Worm (Caenorhabditis elegans) whole organism, L1 larva: ENCODE measurements around the gene fbxa-156.

Experiments
- C04F5.9 ChIP-seq: sonication (generic microtip); optimal IDR thresholded peaks from 2 replicates; lab custom pipeline; 2016; ENCODE audit warnings: missing genetic modification characterization, missing compliant biosample characterization
- C16A3.4 ChIP-seq: fragments of 150-350 bp; optimal IDR thresholded peaks from 2 replicates; lab custom pipeline; 2014; ENCODE audit warnings: missing biosample characterization, missing genetic modification characterization
- F16B12.6 ChIP-seq: fragments of 150-350 bp; optimal IDR thresholded peaks from 2 replicates; lab custom pipeline; 2014; ENCODE audit warnings: missing biosample characterization, missing genetic modification characterization
- blmp-1 ChIP-seq: fragments of 150-350 bp; optimal IDR thresholded peaks from 2 replicates; lab custom pipeline; 2014; ENCODE audit warnings: missing biosample characterization, missing genetic modification characterization
- ceh-82 ChIP-seq, 3 experiments: fragments of 150-350 bp in 1 of 3; sonication (generic microtip) in 2 of 3; optimal IDR thresholded peaks; 2 replicates each; lab custom pipeline; 2014 to 2017; ENCODE audit warnings: missing biosample characterization in 3 of 3, missing genetic modification characterization in 3 of 3
- ceh-90 ChIP-seq: sonication (generic microtip); optimal IDR thresholded peaks from 2 replicates; lab custom pipeline; 2016; ENCODE audit warnings: missing genetic modification characterization, missing compliant biosample characterization
- dpl-1 ChIP-seq, 3 experiments: fragments of 150-350 bp in 2 of 3; sonication (generic microtip) in 1 of 3; optimal IDR thresholded peaks; 2 replicates each; lab custom pipeline; 2014 to 2017; ENCODE audit warnings: missing biosample characterization in 3 of 3, missing genetic modification characterization in 3 of 3, missing genetic modification reagents in 3 of 3
- efl-1 ChIP-seq, 4 experiments: fragments of 150-350 bp; optimal IDR thresholded peaks in 3 of 4; peaks in 1 of 4; 1 replicate in 1 of 4; 2 replicates in 3 of 4; lab custom pipeline; 2014; ENCODE audit warnings: missing biosample characterization in 2 of 4, missing genetic modification characterization in 2 of 4, missing genetic modification reagents in 2 of 4
- egl-13 ChIP-seq: sonication (generic microtip); optimal IDR thresholded peaks from 2 replicates; lab custom pipeline; 2016; ENCODE audit warnings: missing genotype, missing genetic modification reagents, missing genetic modification characterization, missing compliant biosample characterization
- egl-27 ChIP-seq, 2 experiments: fragments of 150-350 bp in 1 of 2; sonication (generic microtip); optimal IDR thresholded peaks; 3 replicates each; lab custom pipeline; 2017 to 2018; ENCODE audit warnings: missing biosample characterization in 2 of 2, missing genetic modification characterization in 2 of 2, missing genetic modification reagents in 2 of 2
- elt-2 ChIP-seq: sonication (generic microtip); optimal IDR thresholded peaks from 2 replicates; lab custom pipeline; 2016; ENCODE audit warnings: missing genetic modification characterization, mild to moderate bottlenecking, inconsistent platforms, missing compliant biosample characterization, missing genetic modification reagents
- elt-3 ChIP-seq, 6 experiments: fragments of 150-350 bp in 1 of 6; sonication (generic microtip); optimal IDR thresholded peaks; 2 replicates each; lab custom pipeline; 2017 to 2018; ENCODE audit warnings: missing biosample characterization in 6 of 6, missing genetic modification characterization in 6 of 6, inconsistent platforms in 1 of 6
- fkh-4 ChIP-seq: sonication (generic microtip); optimal IDR thresholded peaks from 2 replicates; lab custom pipeline; 2016; ENCODE audit warnings: missing compliant biosample characterization, missing genetic modification characterization, borderline replicate concordance
- fkh-8 ChIP-seq: sonication (generic microtip); optimal IDR thresholded peaks from 2 replicates; lab custom pipeline; 2016; ENCODE audit warnings: mild to moderate bottlenecking, missing genetic modification characterization, missing compliant biosample characterization
- fos-1 ChIP-seq: fragments of 150-350 bp; optimal IDR thresholded peaks from 2 replicates; lab custom pipeline; 2014; ENCODE audit warnings: missing biosample characterization, missing genetic modification characterization
- grh-1 ChIP-seq: fragments of 200-800 bp; sonication (Bioruptor generic); IDR thresholded peaks from 2 replicates; pipeline ENCODE4 v1.3.6; 2022; ENCODE audit warnings: missing genetic modification reagents, missing genetic modification characterization, missing compliant biosample characterization
- hlh-17 ChIP-seq: fragments of 200-800 bp; sonication (Bioruptor generic); optimal IDR thresholded peaks from 2 replicates; lab custom pipeline; 2018; ENCODE audit warnings: missing genetic modification characterization, mild to moderate bottlenecking, missing compliant biosample characterization, moderate library complexity, borderline replicate concordance
- hpl-2 ChIP-seq: fragments of 150-350 bp; optimal IDR thresholded peaks from 2 replicates; lab custom pipeline; 2014; ENCODE audit warnings: missing biosample characterization, missing genetic modification reagents, missing genetic modification characterization
- isw-1 ChIP-seq: fragments of 200-800 bp; sonication (Bioruptor generic); IDR thresholded peaks from 2 replicates; pipeline ENCODE4 v1.3.6; 2022; ENCODE audit warnings: missing genetic modification characterization, missing compliant biosample characterization
- lin-13 ChIP-seq: fragments of 150-350 bp; optimal IDR thresholded peaks from 2 replicates; lab custom pipeline; 2014; ENCODE audit warnings: missing biosample characterization, missing genetic modification reagents, missing genetic modification characterization
- lin-14 ChIP-seq: fragments of 200-800 bp; sonication (Bioruptor generic); optimal IDR thresholded peaks from 2 replicates; lab custom pipeline; 2018; ENCODE audit warnings: mild to moderate bottlenecking, missing genetic modification characterization, moderate library complexity, missing compliant biosample characterization
- lin-15B ChIP-seq: fragments of 150-350 bp; sonication (generic microtip); optimal IDR thresholded peaks from 3 replicates; lab custom pipeline; 2014; ENCODE audit warnings: missing biosample characterization, missing genetic modification characterization
- lin-35 ChIP-seq, 2 experiments: fragments of 150-350 bp; optimal IDR thresholded peaks; 2 replicates each; lab custom pipeline; 2014; ENCODE audit warnings: missing biosample characterization in 2 of 2, missing genetic modification characterization in 2 of 2, missing genetic modification reagents in 2 of 2
- lin-39 ChIP-seq: fragments of 150-350 bp; optimal IDR thresholded peaks from 2 replicates; lab custom pipeline; 2014; ENCODE audit warnings: missing biosample characterization, missing genetic modification reagents, missing genetic modification characterization
- lir-3 ChIP-seq: sonication (generic microtip); optimal IDR thresholded peaks from 2 replicates; lab custom pipeline; 2016; ENCODE audit warnings: mild to moderate bottlenecking, missing genetic modification characterization, moderate library complexity, missing compliant biosample characterization; ENCODE audit not compliant: poor library complexity
- lsy-2 ChIP-seq, 2 experiments: fragments of 150-350 bp; optimal IDR thresholded peaks; 2 replicates each; lab custom pipeline; 2014; ENCODE audit warnings: missing biosample characterization in 2 of 2, missing genetic modification characterization in 2 of 2
- mep-1 ChIP-seq: fragments of 150-350 bp; optimal IDR thresholded peaks from 2 replicates; lab custom pipeline; 2014; ENCODE audit warnings: missing biosample characterization, missing genetic modification characterization
- nhr-11 ChIP-seq: fragments of 150-350 bp; optimal IDR thresholded peaks from 2 replicates; lab custom pipeline; 2014; ENCODE audit warnings: missing biosample characterization, missing genetic modification characterization
- nhr-19 ChIP-seq: fragments of 200-800 bp; sonication (Bioruptor generic); conservative IDR thresholded peaks from 2 replicates; pipeline ENCODE4 v1.3.6; 2022; ENCODE audit warnings: missing genetic modification characterization, missing compliant biosample characterization
- nhr-237 ChIP-seq: fragments of 150-350 bp; optimal IDR thresholded peaks from 2 replicates; lab custom pipeline; 2014; ENCODE audit warnings: missing biosample characterization, missing genetic modification characterization
- nhr-28 ChIP-seq: fragments of 150-350 bp; optimal IDR thresholded peaks from 2 replicates; lab custom pipeline; 2014; ENCODE audit warnings: missing biosample characterization, missing genetic modification characterization
- nhr-71 ChIP-seq: sonication (generic microtip); optimal IDR thresholded peaks from 2 replicates; lab custom pipeline; 2016; ENCODE audit warnings: mild to moderate bottlenecking, missing genetic modification characterization, moderate library complexity, missing compliant biosample characterization
- nhr-85 ChIP-seq: sonication (generic microtip); peaks from one replicate; lab custom pipeline; 2016; ENCODE audit warnings: missing genetic modification characterization, inconsistent platforms, missing compliant biosample characterization
- nhr-90 ChIP-seq: sonication (generic microtip); optimal IDR thresholded peaks from 2 replicates; lab custom pipeline; 2016; ENCODE audit warnings: mild to moderate bottlenecking, missing genetic modification characterization, missing compliant biosample characterization; ENCODE audit not compliant: poor library complexity
- pax-3 ChIP-seq: fragments of 200-800 bp; sonication (Bioruptor generic); optimal IDR thresholded peaks from 2 replicates; lab custom pipeline; 2018; ENCODE audit warnings: mild to moderate bottlenecking, missing genetic modification characterization, moderate library complexity, missing compliant biosample characterization
- pqm-1 ChIP-seq: sonication (generic microtip); optimal IDR thresholded peaks from 3 replicates; lab custom pipeline; 2017; ENCODE audit warnings: missing biosample characterization, missing genetic modification characterization
- skn-1 ChIP-seq: fragments of 150-350 bp; optimal IDR thresholded peaks from 2 replicates; lab custom pipeline; 2014; ENCODE audit warnings: missing biosample characterization, missing genetic modification characterization
- snpc-4 ChIP-seq: fragments of 150-350 bp; optimal IDR thresholded peaks from 2 replicates; lab custom pipeline; 2014; ENCODE audit warnings: missing biosample characterization, missing genetic modification characterization
- snu-23 ChIP-seq: sonication (generic microtip); optimal IDR thresholded peaks from 2 replicates; lab custom pipeline; 2016; ENCODE audit warnings: missing genetic modification characterization, missing compliant biosample characterization
- tbx-2 ChIP-seq: sonication (generic microtip); optimal IDR thresholded peaks from 2 replicates; lab custom pipeline; 2016; ENCODE audit warnings: missing genetic modification characterization, missing compliant biosample characterization
- unc-130 ChIP-seq: fragments of 150-350 bp; optimal IDR thresholded peaks from 2 replicates; lab custom pipeline; 2017; ENCODE audit warnings: missing biosample characterization, missing genetic modification characterization, inconsistent platforms
- unc-86 ChIP-seq: sonication (generic microtip); optimal IDR thresholded peaks from 2 replicates; lab custom pipeline; 2016; ENCODE audit warnings: missing genetic modification characterization, missing compliant biosample characterization
- xbp-1 ChIP-seq: sonication (generic microtip); optimal IDR thresholded peaks from 2 replicates; lab custom pipeline; 2016; ENCODE audit warnings: missing genetic modification characterization, missing compliant biosample characterization
- ztf-4 ChIP-seq: fragments of 150-350 bp; optimal IDR thresholded peaks from 2 replicates; lab custom pipeline; 2014; ENCODE audit warnings: missing biosample characterization, missing genetic modification characterization

fbxa-156 gene

DNA sequence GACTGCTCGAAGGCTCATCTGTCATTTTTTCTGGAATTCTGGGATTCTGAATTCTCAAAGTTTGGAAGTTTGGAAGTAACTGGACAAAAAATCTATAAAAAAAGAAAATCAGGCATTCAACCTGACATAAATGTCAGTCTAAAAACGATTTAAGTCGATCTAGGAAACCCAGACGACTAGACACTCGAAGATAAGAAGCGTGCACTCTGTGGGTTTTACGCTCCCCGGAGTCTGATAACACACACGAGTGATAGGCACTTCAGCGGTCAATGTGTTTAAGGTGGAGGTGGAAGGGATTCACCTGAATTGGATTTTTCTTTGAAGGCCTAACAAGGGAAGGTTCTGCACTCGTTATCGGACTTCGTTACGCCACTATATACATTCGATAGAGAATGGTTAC, 7.6 kb downstream of the fbxa-156 start, which contains the start of gene C06H5.6:
Gene C06H5.6, minus strand, starts transcription at position 46 of the 400 bp plus-strand sequence.
- TF ChIP-seq elt-2 (tag; lab: Kevin White, UChicago): peak; percentile 12
- no peak for TF ChIP-seq lsy-2 (tag; optimal IDR thresholded peaks at IDR 0.05; lab: Kevin White, UChicago)

DNA sequence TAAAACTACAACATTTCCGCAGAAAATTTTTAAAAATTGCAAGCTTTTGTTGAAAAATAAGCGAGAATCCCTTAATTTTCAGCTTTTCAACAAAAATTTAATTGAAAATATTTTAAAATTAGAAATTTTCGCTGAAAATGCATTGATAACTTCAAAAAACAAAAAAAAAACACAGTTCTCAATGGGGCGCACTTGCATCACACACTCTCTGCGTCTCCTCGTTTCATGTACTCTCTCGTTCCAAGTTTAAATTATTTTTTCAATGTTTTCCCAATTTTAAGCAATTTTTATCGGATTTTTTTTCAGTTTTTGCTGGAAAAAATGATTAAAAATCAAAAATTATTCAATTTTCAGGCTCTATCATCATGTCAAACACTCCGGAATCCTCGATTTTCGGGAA, 25.5 kb downstream of the fbxa-156 start, which contains the start of gene phf-14:
Gene phf-14, plus strand, starts transcription at position 345 of the 400 bp plus-strand sequence.
- peak; percentile 71 to 81 for TF ChIP-seq lsy-2 (tag; optimal IDR thresholded peaks at IDR 0.05; lab: Kevin White, UChicago)
- no peak for TF ChIP-seq pqm-1 (tag; lab: Kevin White, UChicago)
- peak; percentile 71 for TF ChIP-seq nhr-19 (GFP tag; lab: Robert Waterston, UW)
- TF ChIP-seq snu-23: peak; percentile 73
- peak; percentile 44 for TF ChIP-seq unc-86 (tag; lab: Kevin White, UChicago)
- TF ChIP-seq elt-3 (tag; optimal IDR thresholded peaks at IDR 0.05; lab: Kevin White, UChicago): peak in 2 of 6 experiments; percentile 21 to 41
- TF ChIP-seq C04F5.9 (tag; lab: Kevin White, UChicago): no peak
- TF ChIP-seq fos-1 (tag; lab: Kevin White, UChicago): no peak
- TF ChIP-seq snpc-4: peak; percentile 57
- TF ChIP-seq elt-2 (tag; lab: Kevin White, UChicago): no peak
- TF ChIP-seq ceh-82 (tag; optimal IDR thresholded peaks at IDR 0.05; lab: Kevin White, UChicago): peak; percentile 48 to 69 (median 53)
- TF ChIP-seq egl-13 (tag; lab: Kevin White, UChicago): peak; percentile 9
- peak; percentile 35 for TF ChIP-seq lin-15B (tag; lab: Kevin White, UChicago)
- TF ChIP-seq F16B12.6: peak; percentile 2
- TF ChIP-seq grh-1: no peak
- TF ChIP-seq nhr-11 (tag; lab: Kevin White, UChicago): no peak
- TF ChIP-seq tbx-2 (tag; lab: Kevin White, UChicago): peak; percentile 46
- peak; percentile 22 for TF ChIP-seq blmp-1 (tag; lab: Kevin White, UChicago)
- TF ChIP-seq lin-35 (GFP tag; optimal IDR thresholded peaks at IDR 0.05; lab: Kevin White, UChicago): peak; percentile 65
- peak; percentile 60 for TF ChIP-seq xbp-1
- peak; percentile 84 for TF ChIP-seq mep-1 (tag; lab: Kevin White, UChicago)
- TF ChIP-seq nhr-28 (tag; lab: Kevin White, UChicago): no peak
- TF ChIP-seq fkh-8 (tag; lab: Kevin White, UChicago): peak; percentile 47
- peak; percentile 61 for TF ChIP-seq unc-130 (tag; lab: Kevin White, UChicago)
- TF ChIP-seq lir-3 (tag; lab: Kevin White, UChicago): no peak
- no peak for TF ChIP-seq egl-27 (tag; optimal IDR thresholded peaks at IDR 0.05; lab: Kevin White, UChicago)
- TF ChIP-seq ztf-4 (tag; lab: Kevin White, UChicago): no peak
- peak; percentile 30 for TF ChIP-seq lin-39 (tag; lab: Kevin White, UChicago)
- TF ChIP-seq lin-13 (GFP tag; lab: Kevin White, UChicago): peak; percentile 18
- peak; percentile 44 to 68 (median 60) for TF ChIP-seq dpl-1 (GFP tag; optimal IDR thresholded peaks at IDR 0.05; lab: Kevin White, UChicago)
- peak; percentile 19 for TF ChIP-seq skn-1 (tag; lab: Kevin White, UChicago)
- peak; percentile 66 for TF ChIP-seq nhr-85
- peak; percentile 69 to 71 for TF ChIP-seq efl-1 (optimal IDR thresholded peaks at IDR 0.05; lab: Kevin White, UChicago)
- peak; percentile 70 to 95 for TF ChIP-seq efl-1 (GFP tag; optimal IDR thresholded peaks at IDR 0.05 in 1 of 2; lab: Kevin White, UChicago)
- TF ChIP-seq C16A3.4 (tag; lab: Kevin White, UChicago): peak; percentile 26

DNA sequence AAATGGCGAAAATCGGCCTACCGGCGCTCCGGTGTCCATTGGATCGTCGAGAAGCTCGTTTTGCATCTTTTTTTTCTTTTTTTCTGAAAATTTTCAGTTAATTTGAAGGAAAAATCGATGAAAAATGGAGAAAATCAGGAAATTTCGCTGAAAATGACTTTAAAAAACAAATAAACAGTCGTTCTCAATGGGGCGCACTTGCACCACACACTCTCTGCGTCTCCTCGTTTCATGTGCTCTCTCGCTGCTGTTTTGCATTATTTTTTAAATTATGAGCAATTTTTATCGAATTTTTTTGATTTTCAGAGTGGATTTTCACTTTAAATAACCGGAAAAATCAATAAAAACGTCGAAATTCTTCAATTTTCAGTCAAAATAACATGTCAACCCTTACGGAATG, 26.0 kb downstream of the fbxa-156 start, which contains the start of gene csn-1:
Gene csn-1, minus strand, starts transcription at position 83 of the 400 bp plus-strand sequence.
- peak; percentile 1 for TF ChIP-seq skn-1 (tag; lab: Kevin White, UChicago)
- TF ChIP-seq nhr-19 (GFP tag; lab: Robert Waterston, UW): no peak
- TF ChIP-seq lin-35 (GFP tag; optimal IDR thresholded peaks at IDR 0.05; lab: Kevin White, UChicago): peak; percentile 10 to 41
- TF ChIP-seq ceh-82 (tag; optimal IDR thresholded peaks at IDR 0.05; lab: Kevin White, UChicago): peak in 2 of 3 experiments; percentile 32 to 33
- TF ChIP-seq nhr-237: no peak
- TF ChIP-seq lsy-2 (tag; optimal IDR thresholded peaks at IDR 0.05; lab: Kevin White, UChicago): peak; percentile 7 to 17
- no peak for TF ChIP-seq lin-14 (GFP tag; lab: Kevin White, UChicago)
- no peak for TF ChIP-seq nhr-71
- TF ChIP-seq C04F5.9 (tag; lab: Kevin White, UChicago): no peak
- peak; percentile 21 for TF ChIP-seq snu-23
- TF ChIP-seq ceh-90: peak; percentile 28
- no peak for TF ChIP-seq hlh-17 (GFP tag; lab: Kevin White, UChicago)
- peak; percentile 1; the same call in 1 of the 2 replicates for TF ChIP-seq isw-1 (GFP tag; lab: Robert Waterston, UW)
- peak; percentile 25 for TF ChIP-seq snpc-4
- peak; percentile 48 to 54 for TF ChIP-seq efl-1 (optimal IDR thresholded peaks at IDR 0.05; lab: Kevin White, UChicago)
- peak in 1 of 2 experiments; percentile 39 for TF ChIP-seq efl-1 (GFP tag; optimal IDR thresholded peaks at IDR 0.05 in 1 of 2; lab: Kevin White, UChicago)
- TF ChIP-seq pax-3: no peak
- no peak for TF ChIP-seq lin-13 (GFP tag; lab: Kevin White, UChicago)
- peak; percentile 48 for TF ChIP-seq xbp-1
- peak; percentile 16 to 39 (median 21) for TF ChIP-seq dpl-1 (GFP tag; optimal IDR thresholded peaks at IDR 0.05; lab: Kevin White, UChicago)
- TF ChIP-seq fkh-4 (tag; lab: Kevin White, UChicago): no peak
- TF ChIP-seq nhr-90: no peak
- TF ChIP-seq hpl-2 (GFP tag; lab: Kevin White, UChicago): no peak
- peak; percentile 14 for TF ChIP-seq lin-15B (tag; lab: Kevin White, UChicago)
